Fruit fly (Drosophila melanogaster): ENCODE measurements around the gene mri.

DNA sequence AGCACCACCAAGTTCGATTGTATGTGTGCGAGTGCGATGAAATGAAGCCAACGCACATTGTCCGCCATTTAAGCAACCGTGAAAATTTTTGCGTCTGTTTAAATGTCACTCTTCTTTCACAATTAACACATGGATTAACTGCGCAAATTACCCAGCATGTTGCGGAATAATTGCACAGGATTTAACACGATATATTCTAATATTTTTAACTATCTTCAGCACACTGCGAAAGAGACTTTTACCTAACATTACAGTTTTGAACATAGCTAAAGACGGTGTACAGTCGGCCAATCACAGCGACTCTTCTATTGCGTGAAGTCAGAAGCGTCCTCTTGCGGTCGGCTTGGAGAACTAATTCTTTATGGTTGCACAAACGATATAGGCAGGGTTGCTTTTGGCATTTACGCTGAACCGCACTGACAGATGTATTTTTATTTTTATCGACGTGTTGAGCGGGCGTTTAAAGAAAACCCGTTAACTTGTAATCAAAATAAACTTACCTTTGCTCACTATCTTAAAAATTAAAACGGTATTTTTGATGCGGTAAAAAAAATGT lies 46.7 kb downstream of the mri start:
- TF ChIP-seq insv (optimal IDR thresholded peaks at IDR 0.05), result no peak
- TF ChIP-seq psq (optimal IDR thresholded peaks at IDR 0.05), result no peak
- TF ChIP-seq ttk (optimal IDR thresholded peaks at IDR 0.05), result no peak
- TF ChIP-seq Myc (optimal IDR thresholded peaks at IDR 0.05), result no peak
- no peak for TF ChIP-seq h (optimal IDR thresholded peaks at IDR 0.05)
- no peak for TF ChIP-seq Sin3A (optimal IDR thresholded peaks at IDR 0.05)

Data from Kc167 (cell line).